Worm (Caenorhabditis elegans) whole organism, young adult: Measurements from ENCODE around the gene gem-1.
A peak's percentile ranks its signal among the peaks of the same experiment; 100 is the strongest.

Experiments
- F22D6.2 ChIP-seq: sonication (generic microtip); optimal IDR thresholded peaks from 2 replicates; lab custom pipeline; 2016; ENCODE audit warnings: mild to moderate bottlenecking, missing genetic modification characterization, missing compliant biosample characterization
- F37B4.10 ChIP-seq: fragments of 200-800 bp; sonication (Bioruptor generic); IDR thresholded peaks from 2 replicates; pipeline ENCODE4 v1.3.6; 2022; ENCODE audit warnings: missing genetic modification characterization, missing compliant biosample characterization
- F57C9.4 ChIP-seq: sonication (generic microtip); optimal IDR thresholded peaks from 2 replicates; lab custom pipeline; 2017; ENCODE audit warnings: mild to moderate bottlenecking, missing genetic modification characterization, missing compliant biosample characterization
- T26A5.8 ChIP-seq: sonication (generic microtip); optimal IDR thresholded peaks from 2 replicates; lab custom pipeline; 2016; ENCODE audit warnings: missing genetic modification characterization, missing compliant biosample characterization
- ZK185.1 ChIP-seq: sonication (generic microtip); optimal IDR thresholded peaks from 2 replicates; lab custom pipeline; 2016; ENCODE audit warnings: mild to moderate bottlenecking, missing genetic modification characterization, missing compliant biosample characterization; ENCODE audit not compliant: poor library complexity, severe bottlenecking
- ama-1 ChIP-seq, 3 experiments: fragments of 150-350 bp in 1 of 3; sonication (generic microtip) in 2 of 3; optimal IDR thresholded peaks; 2 replicates each; lab custom pipeline; 2014 to 2018; ENCODE audit warnings: missing biosample characterization in 2 of 3, missing genetic modification characterization in 2 of 3, missing genetic modification reagents in 2 of 3
- atf-7 ChIP-seq: sonication (generic microtip); optimal IDR thresholded peaks from 2 replicates; lab custom pipeline; 2017; ENCODE audit warnings: mild to moderate bottlenecking, missing genetic modification characterization, missing compliant biosample characterization
- athp-1 ChIP-seq: sonication (generic microtip); optimal IDR thresholded peaks from 2 replicates; lab custom pipeline; 2017; ENCODE audit warnings: mild to moderate bottlenecking, missing genetic modification characterization, missing compliant biosample characterization
- attf-5 ChIP-seq: fragments of 200-800 bp; sonication (Bioruptor generic); optimal IDR thresholded peaks from 2 replicates; lab custom pipeline; 2018; ENCODE audit warnings: mild to moderate bottlenecking, missing genetic modification characterization, missing compliant biosample characterization
- bed-2 ChIP-seq: fragments of 200-800 bp; sonication (Bioruptor generic); IDR thresholded peaks from 2 replicates; pipeline ENCODE4 v1.3.6; 2022; ENCODE audit warnings: missing genetic modification reagents, missing genetic modification characterization, missing compliant biosample characterization
- cebp-1 ChIP-seq, 2 experiments: fragments of 200-800 bp in 1 of 2; sonication (Bioruptor generic) in 1 of 2; sonication (generic microtip) in 1 of 2; IDR thresholded peaks in 1 of 2; optimal IDR thresholded peaks in 1 of 2; 2 replicates each; pipeline versions ENCODE4 v1.3.6 to Lab custom; 2017 to 2022; ENCODE audit warnings: missing compliant biosample characterization in 2 of 2, missing genetic modification characterization in 2 of 2, mild to moderate bottlenecking in 1 of 2, missing genetic modification reagents in 1 of 2, moderate library complexity in 1 of 2
- cebp-2 ChIP-seq: fragments of 200-800 bp; sonication (Bioruptor generic); IDR thresholded peaks from 2 replicates; pipeline ENCODE4 v1.3.6; 2022; ENCODE audit warnings: missing genetic modification characterization, missing compliant biosample characterization
- chd-7 ChIP-seq: sonication (generic microtip); optimal IDR thresholded peaks from 2 replicates; lab custom pipeline; 2016; ENCODE audit warnings: mild to moderate bottlenecking, missing genetic modification characterization, moderate library complexity, missing compliant biosample characterization
- efl-1 ChIP-seq: fragments of 150-350 bp; optimal IDR thresholded peaks from 2 replicates; lab custom pipeline; 2014; ENCODE audit warnings: missing biosample characterization, missing genetic modification reagents, missing genetic modification characterization
- egrh-3 ChIP-seq: fragments of 200-800 bp; sonication (Bioruptor generic); IDR thresholded peaks from 2 replicates; pipeline ENCODE4 v1.3.6; 2022; ENCODE audit warnings: missing genetic modification reagents, missing genetic modification characterization, missing compliant biosample characterization
- ekl-4 ChIP-seq: fragments of 200-800 bp; sonication (Bioruptor generic); IDR thresholded peaks from 2 replicates; pipeline ENCODE4 v1.3.6; 2022; ENCODE audit warnings: missing genetic modification reagents, missing genetic modification characterization, missing compliant biosample characterization
- hmg-20 ChIP-seq: fragments of 200-800 bp; sonication (Bioruptor generic); IDR thresholded peaks from 2 replicates; pipeline ENCODE4 v1.3.6; 2022; ENCODE audit warnings: missing genetic modification reagents, missing genetic modification characterization, missing compliant biosample characterization
- lin-26 ChIP-seq: fragments of 200-800 bp; sonication (Bioruptor generic); IDR thresholded peaks from 2 replicates; pipeline ENCODE4 v1.3.6; 2022; ENCODE audit warnings: missing genetic modification reagents, missing genetic modification characterization, missing compliant biosample characterization
- lir-1 ChIP-seq: fragments of 200-800 bp; sonication (Bioruptor generic); conservative IDR thresholded peaks from 2 replicates; pipeline ENCODE4 v1.3.6; 2022; ENCODE audit warnings: missing genetic modification reagents, missing genetic modification characterization, missing compliant biosample characterization
- mes-4 ChIP-seq: sonication (generic microtip); optimal IDR thresholded peaks from 2 replicates; lab custom pipeline; 2016; ENCODE audit warnings: missing genotype, missing genetic modification characterization, missing compliant biosample characterization
- nfyb-1 ChIP-seq: fragments of 200-800 bp; sonication (Bioruptor generic); IDR thresholded peaks from 2 replicates; pipeline ENCODE4 v1.3.6; 2022; ENCODE audit warnings: missing genetic modification reagents, missing genetic modification characterization, missing compliant biosample characterization
- nhr-27 ChIP-seq: fragments of 200-800 bp; sonication (Bioruptor generic); optimal IDR thresholded peaks from 2 replicates; lab custom pipeline; 2018; ENCODE audit warnings: mild to moderate bottlenecking, missing genetic modification characterization, moderate library complexity, missing compliant biosample characterization
- nhr-80 ChIP-seq: sonication (generic microtip); optimal IDR thresholded peaks from 2 replicates; lab custom pipeline; 2016; ENCODE audit warnings: missing genetic modification characterization, missing compliant biosample characterization
- pbrm-1 ChIP-seq: fragments of 200-800 bp; sonication (Bioruptor generic); IDR thresholded peaks from 2 replicates; pipeline ENCODE4 v1.3.6; 2022; ENCODE audit warnings: missing genetic modification reagents, missing genetic modification characterization, missing compliant biosample characterization
- rcor-1 ChIP-seq: fragments of 200-800 bp; sonication (Bioruptor generic); IDR thresholded peaks from 2 replicates; pipeline ENCODE4 v1.3.6; 2022; ENCODE audit warnings: missing genetic modification reagents, missing genetic modification characterization, missing compliant biosample characterization
- sea-2 ChIP-seq: fragments of 200-800 bp; sonication (Bioruptor generic); IDR thresholded peaks from 2 replicates; pipeline ENCODE4 v1.3.6; 2022; ENCODE audit warnings: missing genetic modification characterization, missing compliant biosample characterization
- sptf-2 ChIP-seq: fragments of 200-800 bp; sonication (Bioruptor generic); optimal IDR thresholded peaks from 2 replicates; lab custom pipeline; 2018; ENCODE audit warnings: mild to moderate bottlenecking, missing genetic modification characterization, missing compliant biosample characterization
- zfh-2 ChIP-seq: fragments of 200-800 bp; sonication (Bioruptor generic); conservative IDR thresholded peaks from 2 replicates; pipeline ENCODE4 v1.3.6; 2022; ENCODE audit warnings: missing genetic modification reagents, missing genetic modification characterization, missing compliant biosample characterization
- ztf-22 ChIP-seq: fragments of 200-800 bp; sonication (Bioruptor generic); optimal IDR thresholded peaks from 2 replicates; lab custom pipeline; 2018; ENCODE audit warnings: mild to moderate bottlenecking, missing genetic modification characterization, moderate library complexity, missing compliant biosample characterization
- ztf-25 ChIP-seq: fragments of 200-800 bp; sonication (Bioruptor generic); IDR thresholded peaks from 2 replicates; pipeline ENCODE4 v1.3.6; 2022; ENCODE audit warnings: missing genetic modification reagents, missing genetic modification characterization, missing compliant biosample characterization

gem-1 gene

DNA sequence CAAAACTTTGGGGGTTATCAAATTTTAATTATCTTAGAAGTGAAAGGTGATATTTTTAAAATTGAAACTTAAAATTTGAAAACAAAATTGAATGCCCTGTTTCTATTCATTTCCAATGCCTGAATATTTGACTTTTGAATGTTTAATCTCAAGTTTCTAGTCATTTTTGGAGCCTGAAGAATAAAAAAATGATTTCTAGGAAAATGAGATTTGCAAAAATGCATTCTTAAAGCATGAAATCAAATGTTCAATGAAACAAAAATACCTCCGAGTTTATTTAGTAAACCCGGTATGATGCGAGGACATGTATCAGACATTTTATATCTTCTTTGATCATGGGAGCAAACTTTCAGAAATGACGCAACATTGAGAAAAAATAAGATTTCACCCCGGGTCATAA is 2.3 kb upstream of the gem-1 start:
- TF ChIP-seq nhr-27 (no peak), nfyb-1 (GFP tag; lab: Robert Waterston, UW) (no peak), hmg-20 (GFP tag; lab: Robert Waterston, UW) (no peak), F22D6.2 (tag; lab: Kevin White, UChicago) (no peak), pbrm-1 (no peak), ekl-4 (GFP tag; lab: Robert Waterston, UW) (no peak), lir-1 (GFP tag; lab: Robert Waterston, UW) (no peak), mes-4 (tag; lab: Kevin White, UChicago) (no peak), sptf-2 (GFP tag; lab: Kevin White, UChicago) (no peak), cebp-2 (no peak), F57C9.4 (tag; lab: Kevin White, UChicago) (no peak), lin-26 (GFP tag; lab: Robert Waterston, UW) (no peak), ama-1 (optimal IDR thresholded peaks at IDR 0.05; lab: Kevin White, UChicago) (no peak), ama-1 (GFP tag; optimal IDR thresholded peaks at IDR 0.05; lab: Kevin White, UChicago) (no peak), sea-2 (GFP tag; lab: Robert Waterston, UW) (no peak)

DNA sequence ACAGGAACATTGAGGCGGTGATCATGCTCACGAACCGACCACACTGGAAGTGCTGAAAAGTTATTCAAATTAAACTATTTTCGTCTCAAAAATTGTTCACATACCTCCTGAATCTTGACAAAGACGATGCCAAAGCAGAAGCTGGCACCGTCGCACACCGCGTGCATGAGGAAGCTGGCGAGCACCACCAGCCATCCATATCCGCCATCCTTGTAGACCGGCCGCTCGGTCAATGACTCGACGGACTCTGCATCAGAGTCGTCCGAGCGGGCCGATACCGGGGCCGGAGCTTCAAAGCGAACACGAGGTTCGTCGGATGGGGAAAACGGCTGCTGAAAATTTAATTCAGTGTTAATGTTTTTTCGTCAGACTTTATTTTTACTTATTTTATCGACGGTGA is 607 bp downstream of the gem-1 start:
- TF ChIP-seq ZK185.1 (tag; lab: Kevin White, UChicago) (no peak), zfh-2 (GFP tag; lab: Robert Waterston, UW) (peak; percentile 78), egrh-3 (GFP tag; lab: Robert Waterston, UW) (peak; percentile 48; the same call in 1 of the 2 replicates)

ce11 chrX:13368283-13368682 is 8.5 kb downstream of the gem-1 start:
- peak; percentile 92 for TF ChIP-seq nhr-80 (tag; lab: Kevin White, UChicago)
- TF ChIP-seq cebp-1 (GFP tag; IDR thresholded peaks at IDR 0.05; lab: Robert Waterston, UW), result no peak
- peak; percentile 0 for TF ChIP-seq cebp-1 (tag; optimal IDR thresholded peaks at IDR 0.05; lab: Kevin White, UChicago)
- TF ChIP-seq ztf-22, result peak; percentile 50
- TF ChIP-seq attf-5, result no peak

DNA sequence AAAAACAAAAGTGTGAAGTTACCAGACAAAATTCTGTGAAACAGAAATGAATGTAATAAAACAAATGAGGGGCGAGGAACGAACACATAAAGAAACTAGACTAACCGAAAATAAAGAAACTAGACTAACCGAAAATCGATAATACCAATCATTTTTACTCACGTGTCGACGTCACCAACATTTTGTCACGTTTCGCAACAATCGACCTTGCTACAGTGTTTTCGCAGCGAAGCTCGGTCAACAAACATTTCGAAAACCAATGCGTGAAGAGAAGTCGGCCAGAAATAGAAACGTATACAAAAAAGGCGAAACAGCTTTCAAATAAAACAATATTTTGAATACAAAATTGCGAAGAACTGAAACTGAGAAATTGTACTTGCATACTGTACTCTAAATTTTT is 9.8 kb downstream of the gem-1 start:
- no peak for TF ChIP-seq mes-4 (tag; lab: Kevin White, UChicago)
- TF ChIP-seq cebp-1 (GFP tag; IDR thresholded peaks at IDR 0.05; lab: Robert Waterston, UW), result peak; percentile 69; the same call in 1 of the 2 replicates
- peak; percentile 87 for TF ChIP-seq cebp-1 (tag; optimal IDR thresholded peaks at IDR 0.05; lab: Kevin White, UChicago)

DNA sequence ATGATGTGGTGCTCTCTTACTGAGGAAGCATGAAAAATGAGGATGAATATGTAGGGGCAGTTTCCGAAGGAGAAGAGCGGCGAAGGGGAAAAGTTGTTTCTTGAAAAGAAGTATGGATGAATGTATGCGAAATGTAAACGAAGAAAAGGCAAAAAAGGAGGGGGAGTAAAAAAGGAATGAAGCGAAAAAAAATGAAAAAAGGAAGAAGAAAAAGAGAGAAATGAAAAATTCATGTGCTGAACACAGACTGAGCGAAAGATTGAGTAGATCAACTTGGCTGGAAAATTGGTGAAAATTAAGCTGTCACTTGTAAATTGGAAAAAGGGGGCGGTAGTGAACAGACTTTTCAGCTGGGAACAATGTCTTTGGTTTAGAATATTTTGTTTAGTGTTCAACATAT is 11.9 kb downstream of the gem-1 start, which contains the start of gene C49F8.1:
TSS of gene C49F8.1 (minus strand) at position 101 of the 400 bp plus-strand sequence.
- no peak for TF ChIP-seq zfh-2 (GFP tag; lab: Robert Waterston, UW)
- no peak for TF ChIP-seq bed-2
- no peak for TF ChIP-seq F37B4.10 (GFP tag; lab: Robert Waterston, UW)

ce11 chrX:13362486-13362885 is 14.3 kb downstream of the gem-1 start, which contains the start of gene C49F8.15:
C49F8.15 (minus strand) TSS chrX:13362586.
- TF ChIP-seq cebp-1 (GFP tag; IDR thresholded peaks at IDR 0.05; lab: Robert Waterston, UW) (no peak), cebp-1 (tag; optimal IDR thresholded peaks at IDR 0.05; lab: Kevin White, UChicago) (no peak), ztf-25 (no peak)

ce11 chrX:13360632-13361031 is 16.2 kb downstream of the gem-1 start:
- TF ChIP-seq chd-7 (tag; lab: Kevin White, UChicago) (no peak), T26A5.8 (no peak), atf-7 (tag; lab: Kevin White, UChicago) (peak; percentile 35), nhr-80 (tag; lab: Kevin White, UChicago) (peak; percentile 90), efl-1 (GFP tag; lab: Kevin White, UChicago) (no peak), athp-1 (tag; lab: Kevin White, UChicago) (no peak), rcor-1 (GFP tag; lab: Robert Waterston, UW) (no peak), cebp-1 (GFP tag; IDR thresholded peaks at IDR 0.05; lab: Robert Waterston, UW) (no peak), cebp-1 (tag; optimal IDR thresholded peaks at IDR 0.05; lab: Kevin White, UChicago) (peak; percentile 38)
